Worm (Caenorhabditis elegans) whole organism, young adult: ENCODE data around the gene F25D1.3.

Source experiments
- B0035.1 ChIP-seq: sonication (generic microtip); optimal IDR thresholded peaks from 2 replicates; lab custom pipeline; 2016; ENCODE audit warnings: missing genetic modification characterization, mild to moderate bottlenecking, missing compliant biosample characterization, missing genotype, missing genetic modification reagents
- C17E4.6 ChIP-seq: fragments of 200-800 bp; sonication (Bioruptor generic); IDR thresholded peaks from 2 replicates; pipeline ENCODE4 v1.3.6; 2022; ENCODE audit warnings: missing genetic modification reagents, missing genetic modification characterization, missing compliant biosample characterization
- F10E7.11 ChIP-seq: sonication (generic microtip); optimal IDR thresholded peaks from 2 replicates; lab custom pipeline; 2017; ENCODE audit warnings: mild to moderate bottlenecking, missing genetic modification characterization, moderate library complexity, missing compliant biosample characterization
- F22D6.2 ChIP-seq: sonication (generic microtip); optimal IDR thresholded peaks from 2 replicates; lab custom pipeline; 2016; ENCODE audit warnings: mild to moderate bottlenecking, missing genetic modification characterization, missing compliant biosample characterization
- F55B11.4 ChIP-seq: sonication (generic microtip); optimal IDR thresholded peaks from 2 replicates; lab custom pipeline; 2016; ENCODE audit warnings: missing compliant biosample characterization, missing genetic modification characterization, borderline replicate concordance; ENCODE audit not compliant: insufficient read depth
- F57A8.1 ChIP-seq: fragments of 200-800 bp; sonication (Bioruptor generic); optimal IDR thresholded peaks from 2 replicates; lab custom pipeline; 2018; ENCODE audit warnings: mild to moderate bottlenecking, missing genetic modification characterization, moderate library complexity, missing compliant biosample characterization
- F57C9.4 ChIP-seq: sonication (generic microtip); optimal IDR thresholded peaks from 2 replicates; lab custom pipeline; 2017; ENCODE audit warnings: mild to moderate bottlenecking, missing genetic modification characterization, missing compliant biosample characterization
- K12H6.12 ChIP-seq: fragments of 200-800 bp; sonication (Bioruptor generic); optimal IDR thresholded peaks from 2 replicates; lab custom pipeline; 2018; ENCODE audit warnings: mild to moderate bottlenecking, missing genetic modification characterization, missing compliant biosample characterization
- Y53G8AR.9 ChIP-seq: fragments of 200-800 bp; sonication (Bioruptor generic); conservative IDR thresholded peaks from 2 replicates; pipeline ENCODE4 v1.3.6; 2022; ENCODE audit warnings: missing genetic modification reagents, missing genetic modification characterization, missing compliant biosample characterization
- Y56A3A.18 ChIP-seq: fragments of 200-800 bp; sonication (Bioruptor generic); IDR thresholded peaks from 2 replicates; pipeline ENCODE4 v1.3.6; 2022; ENCODE audit warnings: missing genetic modification reagents, missing genetic modification characterization, missing compliant biosample characterization
- Y79H2A.3 ChIP-seq: fragments of 200-800 bp; sonication (Bioruptor generic); conservative IDR thresholded peaks from 2 replicates; pipeline ENCODE4 v1.3.6; 2022; ENCODE audit warnings: missing genetic modification reagents, missing genetic modification characterization, missing compliant biosample characterization
- aptf-3 ChIP-seq: fragments of 200-800 bp; sonication (Bioruptor generic); IDR thresholded peaks from 2 replicates; pipeline ENCODE4 v1.3.6; 2022; ENCODE audit warnings: missing genetic modification characterization, missing compliant biosample characterization
- athp-1 ChIP-seq: sonication (generic microtip); optimal IDR thresholded peaks from 2 replicates; lab custom pipeline; 2017; ENCODE audit warnings: mild to moderate bottlenecking, missing genetic modification characterization, missing compliant biosample characterization
- attf-6 ChIP-seq: fragments of 200-800 bp; sonication (Bioruptor generic); IDR thresholded peaks from 2 replicates; pipeline ENCODE4 v1.3.6; 2022; ENCODE audit warnings: missing genetic modification reagents, missing genetic modification characterization, missing compliant biosample characterization
- cebp-1 ChIP-seq, 2 experiments: fragments of 200-800 bp in 1 of 2; sonication (Bioruptor generic) in 1 of 2; sonication (generic microtip) in 1 of 2; IDR thresholded peaks in 1 of 2; optimal IDR thresholded peaks in 1 of 2; 2 replicates each; pipeline versions ENCODE4 v1.3.6 to Lab custom; 2017 to 2022; ENCODE audit warnings: missing compliant biosample characterization in 2 of 2, missing genetic modification characterization in 2 of 2, mild to moderate bottlenecking in 1 of 2, missing genetic modification reagents in 1 of 2, moderate library complexity in 1 of 2
- ceh-40 ChIP-seq: fragments of 200-800 bp; sonication (Bioruptor generic); IDR thresholded peaks from 2 replicates; pipeline ENCODE4 v1.3.6; 2022; ENCODE audit warnings: missing genetic modification characterization, missing compliant biosample characterization
- ceh-79 ChIP-seq: sonication (generic microtip); optimal IDR thresholded peaks from 2 replicates; lab custom pipeline; 2017; ENCODE audit warnings: mild to moderate bottlenecking, missing genetic modification characterization, missing compliant biosample characterization
- ceh-91 ChIP-seq: fragments of 200-800 bp; sonication (Bioruptor generic); IDR thresholded peaks from 2 replicates; pipeline ENCODE4 v1.3.6; 2022; ENCODE audit warnings: missing genetic modification reagents, missing genetic modification characterization, missing compliant biosample characterization
- chd-7 ChIP-seq: sonication (generic microtip); optimal IDR thresholded peaks from 2 replicates; lab custom pipeline; 2016; ENCODE audit warnings: mild to moderate bottlenecking, missing genetic modification characterization, moderate library complexity, missing compliant biosample characterization
- die-1 ChIP-seq: sonication (generic microtip); optimal IDR thresholded peaks from 2 replicates; lab custom pipeline; 2016; ENCODE audit warnings: missing genotype, mild to moderate bottlenecking, missing genetic modification characterization, missing compliant biosample characterization
- dpff-1 ChIP-seq: sonication (generic microtip); optimal IDR thresholded peaks from 2 replicates; lab custom pipeline; 2017; ENCODE audit warnings: mild to moderate bottlenecking, missing genetic modification characterization, missing compliant biosample characterization
- dpl-1 ChIP-seq: fragments of 150-350 bp; optimal IDR thresholded peaks from 2 replicates; lab custom pipeline; 2014; ENCODE audit warnings: missing biosample characterization, missing genetic modification reagents, missing genetic modification characterization
- egl-18 ChIP-seq: fragments of 200-800 bp; sonication (Bioruptor generic); IDR thresholded peaks from 2 replicates; pipeline ENCODE4 v1.3.6; 2022; ENCODE audit warnings: missing genetic modification reagents, missing genetic modification characterization, missing compliant biosample characterization
- egl-44 ChIP-seq: fragments of 200-800 bp; sonication (Bioruptor generic); IDR thresholded peaks from 2 replicates; pipeline ENCODE4 v1.3.6; 2022; ENCODE audit warnings: missing genetic modification reagents, missing genetic modification characterization, missing compliant biosample characterization
- egrh-3 ChIP-seq: fragments of 200-800 bp; sonication (Bioruptor generic); IDR thresholded peaks from 2 replicates; pipeline ENCODE4 v1.3.6; 2022; ENCODE audit warnings: missing genetic modification reagents, missing genetic modification characterization, missing compliant biosample characterization
- ekl-4 ChIP-seq: fragments of 200-800 bp; sonication (Bioruptor generic); IDR thresholded peaks from 2 replicates; pipeline ENCODE4 v1.3.6; 2022; ENCODE audit warnings: missing genetic modification reagents, missing genetic modification characterization, missing compliant biosample characterization
- fkh-3 ChIP-seq: sonication (generic microtip); optimal IDR thresholded peaks from 2 replicates; lab custom pipeline; 2016; ENCODE audit warnings: mild to moderate bottlenecking, missing genetic modification characterization, missing compliant biosample characterization
- hmg-20 ChIP-seq: fragments of 200-800 bp; sonication (Bioruptor generic); IDR thresholded peaks from 2 replicates; pipeline ENCODE4 v1.3.6; 2022; ENCODE audit warnings: missing genetic modification reagents, missing genetic modification characterization, missing compliant biosample characterization
- lin-54 ChIP-seq: fragments of 200-800 bp; sonication (Bioruptor generic); optimal IDR thresholded peaks from 2 replicates; lab custom pipeline; 2018; ENCODE audit warnings: mild to moderate bottlenecking, missing genetic modification characterization, missing compliant biosample characterization
- lsy-27 ChIP-seq: sonication (generic microtip); optimal IDR thresholded peaks from 2 replicates; lab custom pipeline; 2017; ENCODE audit warnings: missing genetic modification characterization, mild to moderate bottlenecking, missing compliant biosample characterization, antibody characterized with exemption, missing genotype, borderline replicate concordance; ENCODE audit not compliant: insufficient read depth
- mcd-1 ChIP-seq: fragments of 200-800 bp; sonication (Bioruptor generic); IDR thresholded peaks from 2 replicates; pipeline ENCODE4 v1.3.6; 2022; ENCODE audit warnings: missing genetic modification reagents, missing genetic modification characterization, missing compliant biosample characterization
- mes-4 ChIP-seq: sonication (generic microtip); optimal IDR thresholded peaks from 2 replicates; lab custom pipeline; 2016; ENCODE audit warnings: missing genotype, missing genetic modification characterization, missing compliant biosample characterization
- mxl-1 ChIP-seq: sonication (generic microtip); optimal IDR thresholded peaks from 2 replicates; lab custom pipeline; 2016; ENCODE audit warnings: missing genetic modification characterization, missing compliant biosample characterization
- nfyb-1 ChIP-seq: fragments of 200-800 bp; sonication (Bioruptor generic); IDR thresholded peaks from 2 replicates; pipeline ENCODE4 v1.3.6; 2022; ENCODE audit warnings: missing genetic modification reagents, missing genetic modification characterization, missing compliant biosample characterization
- nhr-120 ChIP-seq: fragments of 200-800 bp; sonication (Bioruptor generic); IDR thresholded peaks from 2 replicates; pipeline ENCODE4 v1.3.6; 2022; ENCODE audit warnings: missing genetic modification characterization, missing compliant biosample characterization
- nhr-179 ChIP-seq: sonication (generic microtip); optimal IDR thresholded peaks from 2 replicates; lab custom pipeline; 2016; ENCODE audit warnings: mild to moderate bottlenecking, missing genetic modification characterization, missing compliant biosample characterization
- nhr-27 ChIP-seq: fragments of 200-800 bp; sonication (Bioruptor generic); optimal IDR thresholded peaks from 2 replicates; lab custom pipeline; 2018; ENCODE audit warnings: mild to moderate bottlenecking, missing genetic modification characterization, moderate library complexity, missing compliant biosample characterization
- nhr-90 ChIP-seq: sonication (generic microtip); optimal IDR thresholded peaks from 2 replicates; lab custom pipeline; 2016; ENCODE audit warnings: missing genotype, mild to moderate bottlenecking, missing genetic modification characterization, missing compliant biosample characterization
- pha-4 ChIP-seq: fragments of 150-350 bp; sonication (generic microtip); optimal IDR thresholded peaks from 2 replicates; lab custom pipeline; 2014; ENCODE audit warnings: missing biosample characterization, missing genetic modification reagents, missing genetic modification characterization
- rcor-1 ChIP-seq: fragments of 200-800 bp; sonication (Bioruptor generic); IDR thresholded peaks from 2 replicates; pipeline ENCODE4 v1.3.6; 2022; ENCODE audit warnings: missing genetic modification reagents, missing genetic modification characterization, missing compliant biosample characterization
- sea-2 ChIP-seq: fragments of 200-800 bp; sonication (Bioruptor generic); IDR thresholded peaks from 2 replicates; pipeline ENCODE4 v1.3.6; 2022; ENCODE audit warnings: missing genetic modification characterization, missing compliant biosample characterization
- snpc-1.1 ChIP-seq: sonication (generic microtip); optimal IDR thresholded peaks from 2 replicates; lab custom pipeline; 2017; ENCODE audit warnings: missing genetic modification characterization, mild to moderate bottlenecking, missing compliant biosample characterization, antibody characterized with exemption, moderate library complexity, missing genotype, missing genetic modification reagents; ENCODE audit not compliant: insufficient read depth
- snpc-4 ChIP-seq, 5 experiments: fragments of 150-350 bp in 1 of 5; sonication (generic microtip) in 4 of 5; optimal IDR thresholded peaks; 2 replicates each; lab custom pipeline; 2014 to 2018; ENCODE audit warnings: missing genetic modification characterization in 5 of 5, missing biosample characterization in 3 of 5, antibody characterized with exemption in 2 of 5, mild to moderate bottlenecking in 2 of 5, missing compliant biosample characterization in 2 of 5, missing genotype in 2 of 5, moderate library complexity in 2 of 5, missing genetic modification reagents in 1 of 5
- unc-130 ChIP-seq: sonication (generic microtip); optimal IDR thresholded peaks from 2 replicates; lab custom pipeline; 2016; ENCODE audit warnings: missing genetic modification reagents, missing genetic modification characterization, missing compliant biosample characterization
- unc-62 ChIP-seq: fragments of 150-350 bp; optimal IDR thresholded peaks from 2 replicates; lab custom pipeline; 2014; ENCODE audit warnings: missing biosample characterization, missing genetic modification reagents, missing genetic modification characterization
- ztf-18 ChIP-seq: sonication (generic microtip); optimal IDR thresholded peaks from 2 replicates; lab custom pipeline; 2016; ENCODE audit warnings: missing genotype, mild to moderate bottlenecking, missing genetic modification characterization, missing compliant biosample characterization
- ztf-22 ChIP-seq: fragments of 200-800 bp; sonication (Bioruptor generic); optimal IDR thresholded peaks from 2 replicates; lab custom pipeline; 2018; ENCODE audit warnings: mild to moderate bottlenecking, missing genetic modification characterization, moderate library complexity, missing compliant biosample characterization
- ztf-6 ChIP-seq: fragments of 200-800 bp; sonication (Bioruptor generic); IDR thresholded peaks from 2 replicates; pipeline ENCODE4 v1.3.6; 2022; ENCODE audit warnings: missing genetic modification reagents, missing genetic modification characterization, missing compliant biosample characterization

F25D1.3 gene

DNA sequence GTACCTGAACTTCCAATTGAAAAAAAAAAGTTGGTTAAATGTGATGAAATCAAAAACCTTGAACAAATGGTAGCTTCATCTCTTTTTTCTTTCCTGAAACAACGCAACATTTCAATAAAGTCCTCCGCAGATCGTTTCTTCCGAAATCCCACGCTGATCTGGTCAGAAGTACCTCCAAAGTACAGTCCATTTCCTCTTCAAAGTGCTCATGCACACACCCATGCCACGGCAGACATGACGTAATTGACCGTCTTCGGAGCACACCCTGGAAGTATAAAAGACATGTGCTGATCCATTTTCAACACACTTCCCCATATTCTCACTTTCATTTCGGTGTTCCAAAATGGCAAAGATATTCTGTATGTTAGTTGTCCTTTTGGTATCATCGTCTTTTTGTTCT lies 24.6 kb upstream of the F25D1.3 start, which contains the start of gene C35A5.10:
TSS of gene C35A5.10 (plus strand) at position 301 of the 400 bp plus-strand sequence.
- TF ChIP-seq ceh-91 (GFP tag; lab: Robert Waterston, UW) (no peak), Y79H2A.3 (GFP tag; lab: Robert Waterston, UW) (no peak), ceh-79 (tag; lab: Kevin White, UChicago) (no peak), ztf-22 (no peak), F22D6.2 (tag; lab: Kevin White, UChicago) (no peak), pha-4 (tag; lab: Kevin White, UChicago) (no peak), die-1 (tag; lab: Kevin White, UChicago) (no peak), nhr-27 (tag; lab: Kevin White, UChicago) (no peak), fkh-3 (tag; lab: Kevin White, UChicago) (no peak), dpff-1 (tag; lab: Kevin White, UChicago) (no peak), sea-2 (GFP tag; lab: Robert Waterston, UW) (no peak), nhr-90 (tag; lab: Kevin White, UChicago) (no peak), egrh-3 (GFP tag; lab: Robert Waterston, UW) (no peak), chd-7 (no peak), K12H6.12 (tag; lab: Kevin White, UChicago) (no peak), dpl-1 (no peak)

- TF ChIP-seq mes-4 (tag; lab: Kevin White, UChicago) (no peak), lin-54 (no peak), attf-6 (GFP tag; lab: Robert Waterston, UW) (no peak), snpc-1.1 (tag; lab: Kevin White, UChicago) (no peak), F10E7.11 (no peak), B0035.1 (no peak), rcor-1 (no peak), egl-44 (GFP tag; lab: Robert Waterston, UW) (no peak), ceh-40 (no peak), ekl-4 (GFP tag; lab: Robert Waterston, UW) (no peak), egl-18 (GFP tag; lab: Robert Waterston, UW) (no peak), nhr-120 (no peak), F57A8.1 (GFP tag; lab: Kevin White, UChicago) (no peak), lsy-27 (no peak), nhr-179 (tag; lab: Kevin White, UChicago) (no peak), Y56A3A.18 (GFP tag; lab: Robert Waterston, UW) (no peak), unc-62 (no peak), ztf-18 (tag; lab: Kevin White, UChicago) (no peak), unc-130 (no peak)
Measured at ce11 chrV:10505553-10505952, 23.0 kb upstream of the F25D1.3 start, which contains the start of gene C35A5.5. Gene C35A5.5, plus strand, starts transcription at chrV:10505853.

ce11 chrV:10508855-10509254 lies 19.7 kb upstream of the F25D1.3 start, which contains the start of gene C35A5.6:
Gene C35A5.6, plus strand, starts transcription at chrV:10509137.
- no peak for TF ChIP-seq snpc-1.1 (tag; lab: Kevin White, UChicago)
- TF ChIP-seq hmg-20 (GFP tag; lab: Robert Waterston, UW), result no peak
- no peak for TF ChIP-seq cebp-1 (GFP tag; IDR thresholded peaks at IDR 0.05; lab: Robert Waterston, UW)
- TF ChIP-seq cebp-1 (tag; optimal IDR thresholded peaks at IDR 0.05; lab: Kevin White, UChicago), result no peak
- no peak for TF ChIP-seq Y53G8AR.9 (GFP tag; lab: Robert Waterston, UW)
- TF ChIP-seq mxl-1, result no peak
- TF ChIP-seq ztf-6 (GFP tag; lab: Robert Waterston, UW), result no peak
- TF ChIP-seq dpff-1 (tag; lab: Kevin White, UChicago), result no peak
- TF ChIP-seq snpc-4 (GFP tag; optimal IDR thresholded peaks at IDR 0.05; lab: Kevin White, UChicago), result no peak
- TF ChIP-seq snpc-4 (tag; optimal IDR thresholded peaks at IDR 0.05; lab: Kevin White, UChicago), result no peak
- TF ChIP-seq aptf-3, result no peak
- no peak for TF ChIP-seq C17E4.6 (GFP tag; lab: Robert Waterston, UW)
- no peak for TF ChIP-seq athp-1
- no peak for TF ChIP-seq nfyb-1 (GFP tag; lab: Robert Waterston, UW)
- TF ChIP-seq nhr-27 (tag; lab: Kevin White, UChicago), result no peak
- TF ChIP-seq F57C9.4 (tag; lab: Kevin White, UChicago), result no peak
- no peak for TF ChIP-seq mcd-1 (GFP tag; lab: Robert Waterston, UW)
- TF ChIP-seq F55B11.4 (tag; lab: Kevin White, UChicago), result no peak
